Worm (Caenorhabditis elegans): ENCODE data around the gene T11B7.5.

DNA sequence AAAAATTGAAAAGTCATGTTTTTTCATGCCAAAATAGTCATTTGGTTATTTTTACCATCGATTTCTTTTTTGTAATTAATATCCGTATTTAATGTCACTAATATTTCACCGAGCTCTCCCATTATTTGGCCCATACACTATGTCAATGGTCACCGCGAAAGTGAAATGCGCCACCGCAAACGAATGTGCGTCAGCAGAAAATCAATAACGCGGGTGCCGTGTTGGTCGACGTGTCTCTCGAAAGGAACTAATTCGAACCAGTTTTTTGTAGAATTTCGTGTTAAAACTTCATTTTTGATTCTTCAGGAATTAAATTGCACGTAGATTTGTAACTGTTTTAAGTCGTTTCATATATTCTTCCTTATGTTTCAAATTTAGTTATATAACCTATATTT is 29.3 kb downstream of the T11B7.5 start:
- TF ChIP-seq nhr-76 (tag; optimal IDR thresholded peaks at IDR 0.05) (no peak), skn-1 (tag; optimal IDR thresholded peaks at IDR 0.05) (no peak), unc-39 (tag; optimal IDR thresholded peaks at IDR 0.05) (no peak), ceh-28 (tag; optimal IDR thresholded peaks at IDR 0.05) (peak; percentile 31), nhr-42 (GFP tag; IDR thresholded peaks at IDR 0.05) (no peak), snpc-4 (tag; optimal IDR thresholded peaks at IDR 0.05) (no peak)
